Worm (Caenorhabditis elegans): ENCODE measurements around the gene srw-24.
"Not testable (repeated sequence)": the region's sequence is repeated elsewhere in the genome, so short reads cannot be mapped to it uniquely, and the experiment has no call there.

Gene srw-24

DNA sequence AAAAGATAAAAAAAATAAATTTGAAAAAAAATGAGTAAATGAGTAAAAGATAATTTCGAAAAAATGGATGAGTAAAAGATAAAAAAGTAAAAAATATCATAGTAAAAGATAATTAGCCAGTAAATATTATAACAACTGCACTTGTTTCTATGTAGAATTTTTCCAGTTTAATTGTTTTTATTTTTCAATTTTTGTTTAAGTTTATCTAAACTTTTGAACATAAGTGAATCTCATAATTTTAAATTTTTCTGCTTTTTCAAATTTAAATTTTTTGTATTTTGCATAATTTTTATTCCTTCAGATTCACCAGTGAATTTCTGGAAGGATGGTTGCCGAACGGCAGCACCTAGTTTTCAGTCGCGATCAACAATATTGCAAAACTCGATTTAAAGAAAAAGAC is 17.5 kb downstream of the srw-24 start, which contains the start of gene chil-12:
chil-12 (plus strand) TSS at position 301 of the 400 bp plus-strand sequence.
- TF ChIP-seq nhr-77 (tag; optimal IDR thresholded peaks at IDR 0.05) (no peak), isw-1 (GFP tag; IDR thresholded peaks at IDR 0.05) (no peak), dsc-1 (tag; optimal IDR thresholded peaks at IDR 0.05) (no peak), nhr-28 (tag; optimal IDR thresholded peaks at IDR 0.05) (no peak), C34B4.2 (tag; optimal IDR thresholded peaks at IDR 0.05) (no peak), Y116A8C.19 (tag; optimal IDR thresholded peaks at IDR 0.05; ENCODE audit: borderline replicate concordance) (no peak), C04F5.9 (tag; optimal IDR thresholded peaks at IDR 0.05) (no peak), sup-37 (GFP tag; optimal IDR thresholded peaks at IDR 0.05) (no peak), tlp-1 (tag; optimal IDR thresholded peaks at IDR 0.05) (no peak), grh-1 (GFP tag; IDR thresholded peaks at IDR 0.05) (no peak), nhr-85 (tag) (no peak), elt-2 (tag; optimal IDR thresholded peaks at IDR 0.05) (no peak), alr-1 (tag; optimal IDR thresholded peaks at IDR 0.05; ENCODE audit: borderline replicate concordance) (no peak), lin-15B (tag; optimal IDR thresholded peaks at IDR 0.05) (no peak), efl-1 (optimal IDR thresholded peaks at IDR 0.05) (no peak), efl-1 (GFP tag; optimal IDR thresholded peaks at IDR 0.05 in 1 of 2) (no peak)

DNA sequence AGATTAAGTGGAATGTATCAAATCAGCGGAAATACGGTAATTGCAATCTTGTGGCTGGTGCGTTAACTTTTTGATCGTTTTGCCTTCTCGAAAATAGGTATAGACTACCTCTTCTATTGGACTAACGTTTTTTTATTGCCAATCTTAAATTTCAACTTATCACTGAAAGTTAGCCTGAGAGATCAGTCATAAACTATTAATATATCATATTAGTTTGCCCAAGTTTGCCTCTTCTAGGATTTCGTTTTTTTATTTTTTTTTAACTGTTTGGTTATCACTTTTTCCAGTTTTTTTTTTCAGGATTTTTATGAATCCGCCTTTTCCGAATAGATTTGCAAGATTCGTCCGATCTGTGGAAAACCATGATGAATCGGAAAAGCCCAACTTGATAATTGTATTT is 20.7 kb downstream of the srw-24 start, which contains the start of gene kin-30:
kin-30 (plus strand) TSS at position 301 of the 400 bp plus-strand sequence.
- TF ChIP-seq sptf-1 (tag; optimal IDR thresholded peaks at IDR 0.05) (no peak), unc-86 (tag; optimal IDR thresholded peaks at IDR 0.05) (no peak), sox-4 (tag; optimal IDR thresholded peaks at IDR 0.05) (no peak), Y116A8C.19 (tag; optimal IDR thresholded peaks at IDR 0.05; ENCODE audit: borderline replicate concordance) (no peak), zag-1 (tag; optimal IDR thresholded peaks at IDR 0.05) (no peak), aly-2 (tag; optimal IDR thresholded peaks at IDR 0.05) (no peak), rnt-1 (tag; optimal IDR thresholded peaks at IDR 0.05) (no peak), sup-37 (GFP tag; optimal IDR thresholded peaks at IDR 0.05) (no peak), nhr-19 (GFP tag; conservative IDR thresholded peaks at IDR 0.05) (no peak)

DNA sequence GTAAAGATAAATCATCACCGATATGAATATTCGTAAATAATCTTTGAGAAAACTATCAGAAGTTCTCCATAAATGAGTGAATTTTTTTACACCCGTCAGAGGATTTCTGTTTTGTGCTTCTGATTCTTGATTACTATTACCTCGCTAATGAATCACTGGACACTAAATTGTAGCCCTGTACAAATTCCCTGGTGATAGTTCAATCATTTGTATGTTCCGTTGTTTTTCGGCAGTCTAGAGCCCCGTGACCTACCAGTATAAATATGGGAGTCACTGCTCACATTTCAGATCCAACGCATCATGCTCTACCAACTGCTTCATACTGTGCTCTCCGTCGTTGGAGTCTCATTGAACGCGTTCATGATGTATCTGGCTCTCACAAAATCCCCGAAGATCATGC is 26.5 kb downstream of the srw-24 start, which contains the start of gene srd-28:
srd-28 (plus strand) TSS at position 301 of the 400 bp plus-strand sequence.
- not testable (repeated sequence) for TF ChIP-seq isw-1 (GFP tag; IDR thresholded peaks at IDR 0.05); efl-1 (optimal IDR thresholded peaks at IDR 0.05); efl-1 (GFP tag; optimal IDR thresholded peaks at IDR 0.05 in 1 of 2); nhr-71 (tag; optimal IDR thresholded peaks at IDR 0.05)

DNA sequence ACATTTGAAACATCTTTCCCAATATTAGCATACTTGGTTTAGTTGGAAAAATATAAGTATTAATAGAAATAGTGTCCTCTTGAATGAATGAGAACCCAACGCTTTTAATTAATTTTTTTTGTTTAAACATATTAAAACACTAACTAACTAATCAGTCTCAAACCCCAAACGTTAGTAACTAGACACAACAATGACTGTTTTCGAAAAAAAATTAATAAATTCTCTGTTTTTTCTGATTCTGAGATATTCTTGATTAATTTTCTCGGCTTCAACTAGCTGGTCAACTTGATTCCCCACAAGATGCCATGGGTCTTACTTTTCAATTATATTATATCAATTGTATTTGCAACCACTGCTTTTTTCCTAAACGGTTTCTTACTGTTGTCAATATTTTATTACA is 28.3 kb downstream of the srw-24 start, which contains the start of gene srbc-76:
srbc-76 (plus strand) TSS at position 301 of the 400 bp plus-strand sequence.
- TF ChIP-seq egl-13 (tag; optimal IDR thresholded peaks at IDR 0.05), result no peak
- no peak for TF ChIP-seq sptf-1 (tag; optimal IDR thresholded peaks at IDR 0.05)
- no peak for TF ChIP-seq skn-1 (tag; optimal IDR thresholded peaks at IDR 0.05)
- no peak for TF ChIP-seq hpl-2 (GFP tag; optimal IDR thresholded peaks at IDR 0.05)
- no peak for TF ChIP-seq tlp-1 (tag; optimal IDR thresholded peaks at IDR 0.05)
- no peak for TF ChIP-seq aha-1 (tag; optimal IDR thresholded peaks at IDR 0.05)
- no peak for TF ChIP-seq dpl-1 (GFP tag; optimal IDR thresholded peaks at IDR 0.05)
- no peak for TF ChIP-seq nhr-12 (tag; optimal IDR thresholded peaks at IDR 0.05)
- TF ChIP-seq rnt-1 (tag; optimal IDR thresholded peaks at IDR 0.05), result no peak
- no peak for TF ChIP-seq Y116A8C.19 (tag; optimal IDR thresholded peaks at IDR 0.05; ENCODE audit: borderline replicate concordance)
- no peak for TF ChIP-seq nhr-90 (tag; optimal IDR thresholded peaks at IDR 0.05; ENCODE audit: poor library complexity)
- TF ChIP-seq dsc-1 (tag; optimal IDR thresholded peaks at IDR 0.05), result no peak
- no peak for TF ChIP-seq lir-3 (tag; optimal IDR thresholded peaks at IDR 0.05; ENCODE audit: poor library complexity)
- TF ChIP-seq F16B12.6 (tag; optimal IDR thresholded peaks at IDR 0.05), result no peak
- no peak for TF ChIP-seq ceh-82 (tag; optimal IDR thresholded peaks at IDR 0.05)
- TF ChIP-seq ceh-90 (tag; optimal IDR thresholded peaks at IDR 0.05), result no peak

DNA sequence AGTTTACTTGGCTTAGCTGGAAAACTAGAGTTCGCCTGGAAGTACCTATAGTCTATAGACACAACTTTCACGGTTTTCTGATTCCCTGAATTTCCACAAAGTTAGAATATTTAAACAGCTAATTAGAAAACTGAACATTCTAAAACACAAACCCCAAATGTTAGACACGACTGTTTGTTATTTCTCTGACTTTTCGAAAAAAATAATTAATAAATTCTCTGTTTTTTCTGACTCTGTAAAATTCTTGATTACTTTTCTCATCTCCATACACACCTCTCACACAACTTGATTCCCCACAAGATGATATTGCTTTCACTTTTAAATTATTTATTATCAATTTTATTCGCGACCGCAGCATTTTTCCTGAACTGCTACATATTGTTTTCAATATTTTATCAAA is 29.8 kb downstream of the srw-24 start, which contains the start of gene srbc-75:
srbc-75 (plus strand) TSS at position 301 of the 400 bp plus-strand sequence.
- no peak for TF ChIP-seq unc-62 (GFP tag; optimal IDR thresholded peaks at IDR 0.05)
- TF ChIP-seq blmp-1 (tag; optimal IDR thresholded peaks at IDR 0.05), result peak; percentile 3
